Worm (Caenorhabditis elegans) whole organism, mixed stage, embryonic: ENCODE results near the gene gst-30.

Experiments
- ceh-43 ChIP-seq: fragments of 200-800 bp; sonication (Bioruptor generic); optimal IDR thresholded peaks from 2 replicates; lab custom pipeline; 2018; ENCODE audit warnings: mild to moderate bottlenecking, missing genetic modification characterization, moderate library complexity, missing compliant biosample characterization
- ces-1 ChIP-seq: fragments of 150-350 bp; optimal IDR thresholded peaks from 2 replicates; lab custom pipeline; 2014; ENCODE audit warnings: missing biosample characterization, missing genetic modification reagents, missing genetic modification characterization
- lsy-2 ChIP-seq: fragments of 150-350 bp; optimal IDR thresholded peaks from 2 replicates; lab custom pipeline; 2014; ENCODE audit warnings: missing biosample characterization, missing genetic modification characterization
- nhr-12 ChIP-seq: fragments of 150-350 bp; optimal IDR thresholded peaks from 2 replicates; lab custom pipeline; 2014; ENCODE audit warnings: missing biosample characterization, missing genetic modification characterization
- nhr-237 ChIP-seq: fragments of 150-350 bp; optimal IDR thresholded peaks from 2 replicates; lab custom pipeline; 2014; ENCODE audit warnings: missing biosample characterization, missing genetic modification characterization
- pha-4 ChIP-seq: fragments of 150-350 bp; optimal IDR thresholded peaks from 2 replicates; lab custom pipeline; 2018; ENCODE audit warnings: missing biosample characterization, missing genetic modification reagents, missing genetic modification characterization
- unc-39 ChIP-seq: fragments of 150-350 bp; optimal IDR thresholded peaks from 2 replicates; lab custom pipeline; 2014; ENCODE audit warnings: missing biosample characterization, missing genetic modification characterization
- ztf-11 ChIP-seq: fragments of 150-350 bp; optimal IDR thresholded peaks from 2 replicates; lab custom pipeline; 2014; ENCODE audit warnings: missing biosample characterization, missing genetic modification characterization

DNA sequence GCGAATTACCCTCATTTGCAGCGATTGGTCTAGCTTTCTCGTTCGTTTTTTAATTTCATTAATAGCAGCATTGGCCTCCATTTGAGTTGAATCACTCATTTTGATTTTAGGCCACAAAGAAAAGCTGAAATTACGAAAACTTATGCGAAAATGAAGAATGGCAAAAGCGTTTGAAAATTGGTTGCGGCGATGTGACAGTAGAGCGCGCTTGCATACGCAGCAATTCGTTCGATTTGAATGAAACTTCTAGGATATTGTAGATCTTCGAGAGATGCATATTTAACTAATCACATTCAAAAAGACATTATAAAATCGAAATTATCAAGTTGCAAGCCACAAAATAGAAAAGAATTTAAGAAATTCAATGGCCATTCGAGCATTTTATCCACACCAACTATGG is 24.9 kb upstream of the gst-30 start, which contains the start of gene ulp-2:
- no peak for TF ChIP-seq ces-1 (GFP tag; lab: Kevin White, UChicago)
- TF ChIP-seq lsy-2 (tag; lab: Kevin White, UChicago): no peak
- no peak for TF ChIP-seq nhr-12 (tag; lab: Kevin White, UChicago)
- no peak for TF ChIP-seq ztf-11 (tag; lab: Kevin White, UChicago)
- TF ChIP-seq ceh-43 (GFP tag; lab: Kevin White, UChicago): no peak
- no peak for TF ChIP-seq pha-4 (tag; lab: Kevin White, UChicago)
- no peak for TF ChIP-seq unc-39 (tag; lab: Kevin White, UChicago)
- no peak for TF ChIP-seq nhr-237 (tag; lab: Kevin White, UChicago)
